Fruit fly (Drosophila melanogaster) S2 (cell line): ENCODE data around the gene Rfx.

Source experiments
- CG8478 ChIP-seq: fragments of >200 bp; optimal IDR thresholded peaks from 2 replicates; lab custom pipeline; 2018
- CTCF ChIP-seq, 2 experiments: fragments of >200 bp; optimal IDR thresholded peaks; 2 replicates each; lab custom pipeline; 2018

DNA sequence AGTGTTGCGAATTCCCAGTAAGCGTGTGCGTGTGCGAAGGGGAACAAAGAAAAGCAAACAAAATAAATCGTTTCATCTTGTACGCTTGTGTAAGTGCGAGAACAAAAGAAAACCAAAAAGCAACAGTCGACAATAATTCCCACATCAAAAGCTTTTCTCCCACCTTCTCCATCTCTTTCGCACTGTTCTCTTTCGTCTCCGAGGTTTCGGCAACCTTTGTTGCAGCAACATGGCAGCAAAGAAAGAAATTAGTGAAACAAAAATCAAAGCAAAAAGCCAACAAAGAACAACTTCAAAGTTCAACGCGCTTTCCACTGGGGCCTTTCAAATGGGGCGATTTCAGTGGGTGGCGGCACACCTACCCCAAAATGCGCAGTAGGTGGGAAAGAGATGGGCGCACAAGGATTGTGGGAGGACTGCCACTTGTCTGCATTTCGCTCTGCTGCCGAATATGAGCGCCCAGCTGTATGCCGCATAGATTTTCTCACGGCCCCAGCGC is 25.9 kb downstream of the Rfx start:
- no peak for TF ChIP-seq CG8478 (lab: Kevin White, UChicago)
- no peak for TF ChIP-seq CTCF (optimal IDR thresholded peaks at IDR 0.05; lab: Kevin White, UChicago)
